Fruit fly (Drosophila melanogaster) whole organism, embryonic: ENCODE data around the gene CG5381.
A peak's percentile ranks its signal among the peaks of the same experiment; 100 is the strongest.

Source experiments
- BEAF-32 ChIP-seq: fragments of 200-800 bp; sonication (Bioruptor generic); optimal IDR thresholded peaks from 3 replicates; lab custom pipeline; 2017; ENCODE audit warnings: missing biosample characterization, missing genetic modification characterization, mild to moderate bottlenecking, moderate library complexity, missing genetic modification reagents
- CG12071 ChIP-seq: fragments of 200-800 bp; sonication (Bioruptor generic); optimal IDR thresholded peaks from 3 replicates; lab custom pipeline; 2018; ENCODE audit warnings: missing biosample characterization, mild to moderate bottlenecking, missing genetic modification characterization
- CG15011 ChIP-seq: fragments of 200-800 bp; sonication (Bioruptor generic); optimal IDR thresholded peaks from 3 replicates; lab custom pipeline; 2018; ENCODE audit warnings: missing biosample characterization, mild to moderate bottlenecking, missing genetic modification characterization
- CG17359 ChIP-seq: fragments of 200-800 bp; sonication (Bioruptor generic); optimal IDR thresholded peaks from 3 replicates; lab custom pipeline; 2018; ENCODE audit warnings: missing biosample characterization, mild to moderate bottlenecking, missing genetic modification characterization, moderate library complexity
- CG17385 ChIP-seq: fragments of 200-800 bp; sonication (Bioruptor generic); optimal IDR thresholded peaks from 3 replicates; lab custom pipeline; 2018; ENCODE audit warnings: missing biosample characterization, mild to moderate bottlenecking, missing genetic modification characterization
- CG17829 ChIP-seq: fragments of 200-800 bp; optimal IDR thresholded peaks from 2 replicates; lab custom pipeline; 2019; ENCODE audit warnings: missing biosample characterization, mild to moderate bottlenecking, missing genetic modification characterization, moderate library complexity
- CG31365 ChIP-seq: fragments of 200-800 bp; sonication (Bioruptor generic); optimal IDR thresholded peaks from 2 replicates; lab custom pipeline; 2018; ENCODE audit warnings: missing biosample characterization, mild to moderate bottlenecking, missing genetic modification characterization
- CG31441 ChIP-seq: fragments of 200-800 bp; sonication (Bioruptor generic); IDR thresholded peaks from 2 replicates; pipeline ENCODE4 v1.3.6; 2022; ENCODE audit warnings: missing biosample characterization, missing genetic modification characterization
- CG34376 ChIP-seq: fragments of 200-800 bp; sonication (Bioruptor generic); optimal IDR thresholded peaks from 2 replicates; lab custom pipeline; 2018; ENCODE audit warnings: missing biosample characterization, mild to moderate bottlenecking, missing genetic modification characterization
- CG3726 ChIP-seq: fragments of 200-800 bp; sonication (Bioruptor generic); IDR thresholded peaks from 3 replicates; pipeline ENCODE4, ENCODE4 v1.3.6; 2022; ENCODE audit warnings: missing biosample characterization, missing genetic modification characterization
- CG3995 ChIP-seq: fragments of 200-800 bp; sonication (Bioruptor generic); optimal IDR thresholded peaks from 3 replicates; lab custom pipeline; 2016; ENCODE audit warnings: missing biosample characterization, missing genetic modification characterization
- CG4404 ChIP-seq: fragments of 200-800 bp; sonication (Bioruptor generic); IDR thresholded peaks from 2 replicates; pipeline ENCODE4 v1.3.6; 2022; ENCODE audit warnings: missing biosample characterization, missing genetic modification characterization
- CG6175 ChIP-seq: fragments of 200-800 bp; sonication (Bioruptor generic); IDR thresholded peaks from 3 replicates; pipeline ENCODE4 v1.3.6; 2022; ENCODE audit warnings: missing biosample characterization, missing genetic modification characterization
- CG6683 ChIP-seq: fragments of 200-800 bp; sonication (Bioruptor generic); optimal IDR thresholded peaks from 2 replicates; lab custom pipeline; 2017; ENCODE audit warnings: missing biosample characterization, mild to moderate bottlenecking, missing genetic modification characterization, missing genetic modification reagents
- CG6689 ChIP-seq: fragments of 200-800 bp; sonication (Bioruptor generic); IDR thresholded peaks from 2 replicates; pipeline ENCODE4 v1.3.6; 2022; ENCODE audit warnings: missing biosample characterization, missing genetic modification characterization
- CG6854 ChIP-seq: fragments of 200-800 bp; sonication (Bioruptor generic); optimal IDR thresholded peaks from 3 replicates; lab custom pipeline; 2017; ENCODE audit warnings: missing biosample characterization, mild to moderate bottlenecking, missing genetic modification characterization
- CG7556 ChIP-seq: fragments of 200-800 bp; sonication (Bioruptor generic); optimal IDR thresholded peaks from 2 replicates; lab custom pipeline; 2017; ENCODE audit warnings: missing biosample characterization, mild to moderate bottlenecking, missing genetic modification characterization
- CG7745 ChIP-seq: fragments of 200-800 bp; sonication (Bioruptor generic); optimal IDR thresholded peaks from 2 replicates; lab custom pipeline; 2018; ENCODE audit warnings: missing biosample characterization, mild to moderate bottlenecking, missing genetic modification characterization, moderate library complexity
- CG7786 ChIP-seq: fragments of 200-800 bp; sonication (Bioruptor generic); optimal IDR thresholded peaks from 2 replicates; lab custom pipeline; 2016; ENCODE audit warnings: missing biosample characterization, missing genetic modification characterization
- CG7928 ChIP-seq: fragments of 200-800 bp; sonication (Bioruptor generic); optimal IDR thresholded peaks from 2 replicates; lab custom pipeline; 2017; ENCODE audit warnings: missing biosample characterization, mild to moderate bottlenecking, missing genetic modification characterization
- CG8944 ChIP-seq: fragments of 200-800 bp; sonication (Bioruptor generic); optimal IDR thresholded peaks from 3 replicates; lab custom pipeline; 2016; ENCODE audit warnings: missing biosample characterization, missing genetic modification characterization
- CG9215 ChIP-seq: fragments of 200-800 bp; sonication (Bioruptor generic); IDR thresholded peaks from 2 replicates; pipeline ENCODE4 v1.3.6; 2022; ENCODE audit warnings: missing biosample characterization, missing genetic modification characterization
- CG9932 ChIP-seq: fragments of 200-800 bp; sonication (Bioruptor generic); IDR thresholded peaks from 2 replicates; pipeline ENCODE4 v1.3.6; 2022; ENCODE audit warnings: missing biosample characterization, missing genetic modification characterization
- Dip2 ChIP-seq: fragments of 200-800 bp; sonication (Bioruptor generic); IDR thresholded peaks from 2 replicates; pipeline ENCODE4 v1.3.6; 2022; ENCODE audit warnings: missing biosample characterization, missing genetic modification characterization
- Dp ChIP-seq: fragments of 200-800 bp; sonication (Bioruptor generic); optimal IDR thresholded peaks from 2 replicates; lab custom pipeline; 2018; ENCODE audit warnings: missing biosample characterization, mild to moderate bottlenecking, missing genetic modification characterization, moderate library complexity
- Dref ChIP-seq: fragments of 200-800 bp; sonication (Bioruptor generic); IDR thresholded peaks from 2 replicates; pipeline ENCODE4 v1.3.6; 2022; ENCODE audit warnings: missing biosample characterization, missing genetic modification characterization
- Ets97D ChIP-seq: fragments of 200-800 bp; sonication (Bioruptor generic); optimal IDR thresholded peaks from 3 replicates; lab custom pipeline; 2016; ENCODE audit warnings: missing biosample characterization, missing genetic modification characterization
- GATAe ChIP-seq: fragments of 200-800 bp; sonication (Bioruptor generic); conservative IDR thresholded peaks from 2 replicates; pipeline ENCODE4 v1.3.6; 2022; ENCODE audit warnings: missing biosample characterization, missing genetic modification characterization
- HmgD ChIP-seq: fragments of 200-800 bp; sonication (Bioruptor generic); optimal IDR thresholded peaks from 3 replicates; lab custom pipeline; 2016; ENCODE audit warnings: missing biosample characterization, missing genetic modification characterization
- Hr3 ChIP-seq: fragments of 200-800 bp; sonication (Bioruptor generic); optimal IDR thresholded peaks from 3 replicates; lab custom pipeline; 2016; ENCODE audit warnings: missing biosample characterization, missing genetic modification characterization
- Hr51 ChIP-seq, 2 experiments: fragments of 200-800 bp; sonication (Bioruptor generic); optimal IDR thresholded peaks; 2 replicates in 1 of 2; 3 replicates in 1 of 2; lab custom pipeline; 2016 to 2018; ENCODE audit warnings: missing biosample characterization in 2 of 2, missing genetic modification characterization in 2 of 2, mild to moderate bottlenecking in 1 of 2, moderate library complexity in 1 of 2
- Jarid2 ChIP-seq: fragments of 200-800 bp; sonication (Bioruptor generic); optimal IDR thresholded peaks from 3 replicates; lab custom pipeline; 2017; ENCODE audit warnings: mild to moderate bottlenecking, missing biosample characterization, missing genetic modification reagents, missing genetic modification characterization
- Lhr ChIP-seq: fragments of 200-800 bp; sonication (Bioruptor generic); optimal IDR thresholded peaks from 3 replicates; lab custom pipeline; 2017; ENCODE audit warnings: mild to moderate bottlenecking, missing biosample characterization, missing genetic modification reagents, missing genetic modification characterization
- Mrtf ChIP-seq: fragments of 200-800 bp; sonication (Bioruptor generic); IDR thresholded peaks from 3 replicates; pipeline ENCODE4 v1.3.6; 2022; ENCODE audit warnings: missing biosample characterization, missing genetic modification characterization
- Side ChIP-seq: fragments of 200-800 bp; sonication (Bioruptor generic); optimal IDR thresholded peaks from 2 replicates; lab custom pipeline; 2016; ENCODE audit warnings: missing biosample characterization, missing genetic modification characterization
- Xrp1 ChIP-seq: fragments of 200-800 bp; sonication (Bioruptor generic); IDR thresholded peaks from 2 replicates; pipeline ENCODE4 v1.3.6; 2022; ENCODE audit warnings: missing biosample characterization, missing genetic modification characterization
- bsh ChIP-seq, 2 experiments: fragments of 200-800 bp; sonication (Bioruptor generic); optimal IDR thresholded peaks; 2 replicates each; lab custom pipeline; 2017 to 2018; ENCODE audit warnings: mild to moderate bottlenecking in 2 of 2, missing biosample characterization in 2 of 2, missing genetic modification characterization in 2 of 2, moderate library complexity in 1 of 2
- chm ChIP-seq: fragments of 200-800 bp; sonication (Bioruptor generic); IDR thresholded peaks from 2 replicates; pipeline ENCODE4 v1.3.6; 2022; ENCODE audit warnings: missing biosample characterization, missing genetic modification characterization
- eyg ChIP-seq: fragments of 200-800 bp; sonication (Bioruptor generic); optimal IDR thresholded peaks from 3 replicates; lab custom pipeline; 2016; ENCODE audit warnings: missing biosample characterization, missing genetic modification characterization
- gem ChIP-seq: fragments of 200-800 bp; sonication (Bioruptor generic); optimal IDR thresholded peaks from 2 replicates; lab custom pipeline; 2019; ENCODE audit warnings: missing biosample characterization, mild to moderate bottlenecking, missing genetic modification characterization, moderate library complexity
- her ChIP-seq: fragments of 200-800 bp; sonication (Bioruptor generic); optimal IDR thresholded peaks from 2 replicates; lab custom pipeline; 2016; ENCODE audit warnings: missing biosample characterization, missing genetic modification characterization
- ind ChIP-seq: fragments of 200-800 bp; sonication (Bioruptor generic); optimal IDR thresholded peaks from 3 replicates; lab custom pipeline; 2016; ENCODE audit warnings: missing biosample characterization, missing genetic modification characterization
- nau ChIP-seq: fragments of 200-800 bp; sonication (Bioruptor generic); optimal IDR thresholded peaks from 3 replicates; lab custom pipeline; 2017; ENCODE audit warnings: missing biosample characterization, mild to moderate bottlenecking, missing genetic modification characterization, missing genetic modification reagents
- nmo ChIP-seq: fragments of 200-800 bp; sonication (Bioruptor generic); optimal IDR thresholded peaks from 2 replicates; lab custom pipeline; 2018; ENCODE audit warnings: missing biosample characterization, mild to moderate bottlenecking, missing genetic modification characterization, moderate library complexity
- onecut ChIP-seq: fragments of 200-800 bp; sonication (Bioruptor generic); IDR thresholded peaks from 2 replicates; pipeline ENCODE4 v1.3.6; 2022; ENCODE audit warnings: missing biosample characterization, missing genetic modification characterization
- psq ChIP-seq: fragments of 200-800 bp; sonication (Bioruptor generic); optimal IDR thresholded peaks from 2 replicates; lab custom pipeline; 2017; ENCODE audit warnings: missing biosample characterization, missing genetic modification characterization
- scrt ChIP-seq: fragments of 200-800 bp; sonication (Bioruptor generic); optimal IDR thresholded peaks from 2 replicates; lab custom pipeline; 2018; ENCODE audit warnings: missing biosample characterization, mild to moderate bottlenecking, missing genetic modification characterization, moderate library complexity
- sens ChIP-seq: fragments of 200-800 bp; sonication (Bioruptor generic); peaks from one replicate; lab custom pipeline; 2016; ENCODE audit warnings: missing biosample characterization, missing genetic modification characterization
- sima ChIP-seq: fragments of 200-800 bp; sonication (Bioruptor generic); optimal IDR thresholded peaks from 2 replicates; lab custom pipeline; 2016; ENCODE audit warnings: missing biosample characterization, missing genetic modification characterization
- sisA ChIP-seq: fragments of 200-800 bp; sonication (Bioruptor generic); IDR thresholded peaks from 2 replicates; pipeline ENCODE4 v1.3.6; 2022; ENCODE audit warnings: missing biosample characterization, missing genetic modification characterization
- sug ChIP-seq: fragments of 200-800 bp; optimal IDR thresholded peaks from 2 replicates; lab custom pipeline; 2019; ENCODE audit warnings: missing biosample characterization, mild to moderate bottlenecking, missing genetic modification characterization, moderate library complexity
- unpg ChIP-seq: fragments of 200-800 bp; sonication (Bioruptor generic); optimal IDR thresholded peaks from 3 replicates; lab custom pipeline; 2018; ENCODE audit warnings: missing biosample characterization, mild to moderate bottlenecking, missing genetic modification characterization, moderate library complexity

CG5381 gene

DNA sequence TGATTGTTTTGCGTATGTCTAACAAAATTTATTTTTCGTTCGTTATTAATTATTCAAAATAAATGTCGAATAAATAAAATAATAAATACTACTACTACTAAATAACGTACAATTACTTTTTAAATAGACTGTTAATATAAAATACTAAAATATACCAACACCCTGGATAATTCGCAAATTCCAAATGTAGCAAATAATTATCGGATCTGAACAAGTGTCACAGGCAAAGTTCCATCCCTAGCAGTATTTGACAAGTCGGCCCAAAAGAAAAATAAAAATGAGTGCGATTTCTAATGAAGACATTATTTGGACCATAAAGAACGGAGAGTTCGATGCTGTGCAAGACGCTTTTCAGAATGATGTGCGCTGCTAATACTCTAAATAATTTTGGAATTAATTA lies 18.5 kb upstream of the CG5381 start, which contains the start of gene CG31715 (continued):
- TF ChIP-seq CG7928 (GFP tag; lab: Kevin White, UChicago), result no peak
- no peak for TF ChIP-seq eyg
- peak; percentile 64 for TF ChIP-seq gem (tag; lab: Kevin White, UChicago)
- no peak for TF ChIP-seq Dip2 (GFP tag; lab: Robert Waterston, UW)
- TF ChIP-seq Side, result no peak
- TF ChIP-seq BEAF-32, result peak; percentile 67
- peak; percentile 77 for TF ChIP-seq sens (GFP tag; lab: Kevin White, UChicago)
- no peak for TF ChIP-seq Lhr (GFP tag; lab: Kevin White, UChicago)
- TF ChIP-seq Hr3 (GFP tag; lab: Kevin White, UChicago), result peak; percentile 37
- TF ChIP-seq CG9215 (GFP tag; lab: Robert Waterston, UW), result no peak
- peak; percentile 98 for TF ChIP-seq CG7745 (tag; lab: Kevin White, UChicago)
- no peak for TF ChIP-seq CG7786 (GFP tag; lab: Kevin White, UChicago)
- TF ChIP-seq sima, result no peak
- TF ChIP-seq CG17359, result no peak
- peak; percentile 57 for TF ChIP-seq Dref
- peak in 1 of 2 experiments; percentile 7 for TF ChIP-seq bsh (GFP tag; optimal IDR thresholded peaks at IDR 0.05; lab: Kevin White, UChicago)
- no peak for TF ChIP-seq CG6683 (GFP tag; lab: Kevin White, UChicago)
- TF ChIP-seq Ets97D, result no peak
- TF ChIP-seq CG4404, result no peak
- TF ChIP-seq Xrp1, result 0 out of 2 replicates have a peak, but pooled peaks have one; percentile 22
- TF ChIP-seq nau (GFP tag; lab: Kevin White, UChicago), result no peak
- TF ChIP-seq CG9932 (GFP tag; lab: Robert Waterston, UW), result no peak; the same call in 1 of the 2 replicates
- no peak for TF ChIP-seq scrt (GFP tag; lab: Kevin White, UChicago)
- no peak for TF ChIP-seq CG15011 (GFP tag; lab: Kevin White, UChicago)
- TF ChIP-seq chm, result no peak
- TF ChIP-seq psq (GFP tag; lab: Kevin White, UChicago), result no peak
- no peak for TF ChIP-seq CG6854 (GFP tag; lab: Kevin White, UChicago)
- peak; percentile 12 for TF ChIP-seq Dp (GFP tag; lab: Kevin White, UChicago)
- TF ChIP-seq sug (tag; lab: Kevin White, UChicago), result peak; percentile 15
- TF ChIP-seq her (GFP tag; lab: Kevin White, UChicago), result no peak
- TF ChIP-seq CG3726, result no peak
- no peak for TF ChIP-seq onecut (GFP tag; lab: Robert Waterston, UW)
- no peak for TF ChIP-seq CG17385 (GFP tag; lab: Kevin White, UChicago)
- TF ChIP-seq ind (GFP tag; lab: Kevin White, UChicago), result no peak
- TF ChIP-seq unpg (GFP tag; lab: Kevin White, UChicago), result peak; percentile 40
- TF ChIP-seq CG7556 (GFP tag; lab: Kevin White, UChicago), result no peak
- TF ChIP-seq Mrtf (GFP tag; lab: Robert Waterston, UW), result no peak
- no peak for TF ChIP-seq CG12071
- peak; percentile 16; the same call in 1 of the 2 replicates for TF ChIP-seq CG31441
- TF ChIP-seq CG8944 (GFP tag; lab: Kevin White, UChicago), result no peak
- peak; percentile 23 for TF ChIP-seq CG3995 (GFP tag; lab: Kevin White, UChicago)
- TF ChIP-seq CG34376 (GFP tag; lab: Kevin White, UChicago), result peak; percentile 5
- TF ChIP-seq Jarid2, result no peak
- no peak for TF ChIP-seq CG6689
- TF ChIP-seq CG31365 (tag; lab: Kevin White, UChicago), result no peak
- peak; percentile 16 for TF ChIP-seq CG17829 (tag; lab: Kevin White, UChicago)
- TF ChIP-seq CG6175 (GFP tag; lab: Robert Waterston, UW), result no peak
- no peak for TF ChIP-seq sisA (GFP tag; lab: Robert Waterston, UW)
- TF ChIP-seq GATAe (GFP tag; lab: Robert Waterston, UW), result no peak
- no peak for TF ChIP-seq nmo (GFP tag; lab: Kevin White, UChicago)
- TF ChIP-seq HmgD, result no peak
- peak in 1 of 2 experiments; percentile 18 for TF ChIP-seq Hr51 (GFP tag; optimal IDR thresholded peaks at IDR 0.05; lab: Kevin White, UChicago)
